Worm (Caenorhabditis elegans): ENCODE results near the gene str-88.

DNA sequence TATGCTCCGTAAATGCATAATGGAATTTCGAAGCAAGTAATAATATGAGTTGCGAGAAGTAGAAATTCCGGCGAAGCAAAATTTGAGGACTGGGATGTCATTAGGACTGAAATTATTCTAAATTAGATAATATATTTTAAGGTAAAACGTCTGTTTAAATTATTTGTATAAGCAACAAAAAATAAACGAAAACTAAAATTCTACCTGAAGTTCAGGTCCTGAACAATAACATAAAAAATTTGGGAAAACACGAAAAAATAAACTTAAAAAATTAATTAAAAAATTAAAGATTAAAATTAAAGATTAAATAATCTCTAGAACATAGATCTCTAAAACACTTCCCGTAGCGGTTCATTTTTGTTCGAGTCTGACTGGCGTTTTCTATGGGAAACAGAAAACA, 3.8 kb downstream of the str-88 start, which contains the start of gene srh-251:
- TF ChIP-seq ztf-29 (GFP tag; IDR thresholded peaks at IDR 0.05) (no peak), flt-1 (GFP tag; IDR thresholded peaks at IDR 0.05) (no peak), T22C8.4 (GFP tag; IDR thresholded peaks at IDR 0.05) (no peak)
